Fruit fly (Drosophila melanogaster): ENCODE results near the gene CG45122.

The CG45122 gene

DNA sequence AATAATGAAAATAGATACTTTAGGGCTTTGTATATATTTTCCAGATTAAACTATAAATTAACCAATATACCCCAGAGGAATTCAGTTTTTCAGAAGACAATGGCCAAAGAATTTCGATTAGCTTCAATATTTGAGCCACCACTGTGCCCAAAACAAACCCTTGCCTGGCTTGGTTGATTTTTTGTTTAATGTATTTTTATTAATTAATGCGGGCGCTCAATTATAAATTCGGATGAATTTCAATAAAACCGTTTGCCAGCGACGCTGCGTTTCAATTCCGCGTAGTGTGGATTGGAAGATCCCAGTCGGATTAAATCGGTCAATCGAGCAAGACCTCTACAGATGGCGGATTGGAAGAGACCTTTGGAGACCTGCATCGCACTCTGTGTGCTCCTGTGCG lies 2.2 kb upstream of the CG45122 start, which contains the start of gene CG11670:
Gene CG11670 (plus strand): TSS at position 301 of the 400 bp plus-strand sequence.
- no peak for TF ChIP-seq dsx (GFP tag; optimal IDR thresholded peaks at IDR 0.05; ENCODE audit: poor library complexity, severe bottlenecking)
- no peak for TF ChIP-seq CG8319 (GFP tag; optimal IDR thresholded peaks at IDR 0.05)
- TF ChIP-seq Eip75B (GFP tag; optimal IDR thresholded peaks at IDR 0.05), result no peak
- no peak for TF ChIP-seq CG4318 (GFP tag; optimal IDR thresholded peaks at IDR 0.05)
- TF ChIP-seq vri (GFP tag; optimal IDR thresholded peaks at IDR 0.05), result no peak
- no peak for TF ChIP-seq Eip78C (GFP tag)
- TF ChIP-seq CG11762 (GFP tag; optimal IDR thresholded peaks at IDR 0.05; ENCODE audit: insufficient read depth), result no peak
- no peak for TF ChIP-seq net (GFP tag; optimal IDR thresholded peaks at IDR 0.05)
- TF ChIP-seq Hr4 (GFP tag; optimal IDR thresholded peaks at IDR 0.05), result no peak
- TF ChIP-seq ss (GFP tag; optimal IDR thresholded peaks at IDR 0.05), result no peak
- TF ChIP-seq CG6276 (GFP tag; optimal IDR thresholded peaks at IDR 0.05), result no peak
- no peak for TF ChIP-seq OdsH (GFP tag; optimal IDR thresholded peaks at IDR 0.05)
- TF ChIP-seq CG10631 (GFP tag; optimal IDR thresholded peaks at IDR 0.05), result no peak
- no peak for TF ChIP-seq Hr39 (GFP tag; optimal IDR thresholded peaks at IDR 0.05)
- no peak for TF ChIP-seq CG3032 (tag; optimal IDR thresholded peaks at IDR 0.05)
- TF ChIP-seq eg (GFP tag; IDR thresholded peaks at IDR 0.05), result no peak
- TF ChIP-seq CG6808 (GFP tag; optimal IDR thresholded peaks at IDR 0.05), result no peak

dm6 chr3R:13042258-13043032 lies 1.5 kb upstream of the CG45122 start, which contains the start of gene snk:
TSS of gene snk (minus strand) at chr3R:13042770.
- TF ChIP-seq net (GFP tag; optimal IDR thresholded peaks at IDR 0.05) (no peak), CG6276 (GFP tag; optimal IDR thresholded peaks at IDR 0.05) (no peak), lz (GFP tag; optimal IDR thresholded peaks at IDR 0.05) (no peak), Gug (GFP tag; IDR thresholded peaks at IDR 0.05) (no peak), svp (GFP tag) (no peak), Smox (GFP tag; optimal IDR thresholded peaks at IDR 0.05) (no peak), Hr38 (GFP tag; optimal IDR thresholded peaks at IDR 0.05) (no peak), Ets96B (tag; optimal IDR thresholded peaks at IDR 0.05) (no peak), Lpt (GFP tag; optimal IDR thresholded peaks at IDR 0.05) (no peak)

DNA sequence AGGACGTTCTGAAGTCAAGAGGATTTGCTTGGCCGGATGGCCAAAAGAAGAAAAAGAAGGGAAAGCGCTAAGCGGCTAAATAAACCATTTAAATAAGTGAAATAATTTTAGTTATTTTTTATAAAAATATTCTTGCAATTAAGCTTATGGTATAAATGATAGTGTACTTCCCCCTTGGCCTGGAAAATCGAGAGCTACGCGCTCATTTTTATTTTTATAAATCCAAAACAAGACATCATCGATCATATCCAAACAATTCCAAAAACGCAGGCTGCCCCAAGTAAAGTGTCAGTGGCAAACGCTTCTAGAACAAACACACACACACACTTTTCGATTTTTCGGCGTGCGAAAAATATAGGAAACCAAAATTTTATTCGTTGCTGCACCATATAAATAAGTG lies 502 bp downstream of the CG45122 start, which contains the start of gene Hsc70-2:
Gene Hsc70-2 (plus strand): TSS at position 301 of the 400 bp plus-strand sequence.
- no peak for TF ChIP-seq Sox102F (GFP tag; optimal IDR thresholded peaks at IDR 0.05)
- TF ChIP-seq Hr4 (GFP tag; optimal IDR thresholded peaks at IDR 0.05), result no peak
- TF ChIP-seq CG6808 (GFP tag; optimal IDR thresholded peaks at IDR 0.05), result no peak
- TF ChIP-seq CG34406 (GFP tag; optimal IDR thresholded peaks at IDR 0.05), result no peak
- no peak for TF ChIP-seq CG3032 (tag; optimal IDR thresholded peaks at IDR 0.05)
- no peak for TF ChIP-seq Smox (GFP tag; optimal IDR thresholded peaks at IDR 0.05)
- TF ChIP-seq CG8319 (GFP tag; optimal IDR thresholded peaks at IDR 0.05), result no peak
- no peak for TF ChIP-seq Hr39 (GFP tag; optimal IDR thresholded peaks at IDR 0.05)
- TF ChIP-seq Sox14 (GFP tag; optimal IDR thresholded peaks at IDR 0.05), result no peak
- TF ChIP-seq Met (GFP tag; optimal IDR thresholded peaks at IDR 0.05), result no peak
- TF ChIP-seq Hr38 (GFP tag; optimal IDR thresholded peaks at IDR 0.05), result no peak
- TF ChIP-seq dac (GFP tag; optimal IDR thresholded peaks at IDR 0.05), result no peak
- no peak for TF ChIP-seq salr (GFP tag; optimal IDR thresholded peaks at IDR 0.05)
- TF ChIP-seq vri (GFP tag; optimal IDR thresholded peaks at IDR 0.05), result no peak
- TF ChIP-seq CG6854 (GFP tag; optimal IDR thresholded peaks at IDR 0.05), result no peak
- no peak for TF ChIP-seq cyc (GFP tag; optimal IDR thresholded peaks at IDR 0.05)
- no peak for TF ChIP-seq Gug (GFP tag; IDR thresholded peaks at IDR 0.05)
- no peak for TF ChIP-seq eg (GFP tag; IDR thresholded peaks at IDR 0.05)
- no peak for TF ChIP-seq CG31627 (GFP tag; optimal IDR thresholded peaks at IDR 0.05)

dm6 chr3R:13047431-13047830 lies 3.5 kb downstream of the CG45122 start, which contains the start of gene CG31157:
TSS of gene CG31157 (plus strand) at chr3R:13047731.
- TF ChIP-seq Eip78C (GFP tag) (no peak), Ets96B (tag; optimal IDR thresholded peaks at IDR 0.05) (no peak), CG6792 (GFP tag; optimal IDR thresholded peaks at IDR 0.05) (no peak), acj6 (GFP tag; optimal IDR thresholded peaks at IDR 0.05) (no peak), CG11762 (GFP tag; optimal IDR thresholded peaks at IDR 0.05; ENCODE audit: insufficient read depth) (no peak)
